Fruit fly (Drosophila melanogaster) whole organism, embryonic: Measurements from ENCODE around the gene CG17450.

Experiments used
- Ada2b ChIP-seq: fragments of 200-800 bp; sonication (Bioruptor generic); IDR thresholded peaks from 2 replicates; pipeline ENCODE4 v1.3.6; 2022; ENCODE audit warnings: missing biosample characterization, missing genetic modification characterization
- CG10654 ChIP-seq: fragments of 200-800 bp; sonication (Bioruptor generic); optimal IDR thresholded peaks from 2 replicates; lab custom pipeline; 2016; ENCODE audit warnings: missing biosample characterization, missing genetic modification characterization
- CG11560 ChIP-seq: fragments of 200-800 bp; sonication (Bioruptor generic); IDR thresholded peaks from 3 replicates; pipeline ENCODE4 v1.3.6; 2022; ENCODE audit warnings: missing biosample characterization, missing genetic modification characterization
- CG11696 ChIP-seq: fragments of 200-800 bp; sonication (Bioruptor generic); IDR thresholded peaks from 2 replicates; pipeline ENCODE4 v1.3.6; 2022; ENCODE audit warnings: missing biosample characterization, missing genetic modification characterization
- CG12659 ChIP-seq: fragments of 200-800 bp; sonication (Bioruptor generic); optimal IDR thresholded peaks from 3 replicates; lab custom pipeline; 2017; ENCODE audit warnings: mild to moderate bottlenecking, missing biosample characterization, missing genetic modification reagents, missing genetic modification characterization
- CG13775 ChIP-seq: fragments of 200-800 bp; sonication (Bioruptor generic); optimal IDR thresholded peaks from 3 replicates; lab custom pipeline; 2017; ENCODE audit warnings: missing biosample characterization, mild to moderate bottlenecking, missing genetic modification characterization
- CG13894 ChIP-seq: fragments of 200-800 bp; sonication (Bioruptor generic); optimal IDR thresholded peaks from 3 replicates; lab custom pipeline; 2018; ENCODE audit warnings: missing biosample characterization, mild to moderate bottlenecking, missing genetic modification characterization, moderate library complexity
- CG14441 ChIP-seq: fragments of 200-800 bp; sonication (Bioruptor generic); IDR thresholded peaks from 2 replicates; pipeline ENCODE4 v1.3.6; 2022; ENCODE audit warnings: missing biosample characterization, missing genetic modification characterization
- CG14710 ChIP-seq: fragments of 200-800 bp; sonication (Bioruptor generic); optimal IDR thresholded peaks from 3 replicates; lab custom pipeline; 2019; ENCODE audit warnings: missing biosample characterization, mild to moderate bottlenecking, missing genetic modification characterization, moderate library complexity
- CG14860 ChIP-seq: fragments of 200-800 bp; sonication (Bioruptor generic); IDR thresholded peaks from 3 replicates; pipeline ENCODE4 v1.3.6; 2022; ENCODE audit warnings: missing biosample characterization, missing genetic modification characterization; ENCODE audit not compliant: partially characterized antibody
- CG1529 ChIP-seq: fragments of 200-800 bp; sonication (Bioruptor generic); optimal IDR thresholded peaks from 3 replicates; lab custom pipeline; 2018; ENCODE audit warnings: missing biosample characterization, missing genetic modification characterization
- CG17186 ChIP-seq: fragments of 200-800 bp; sonication (Bioruptor generic); optimal IDR thresholded peaks from 3 replicates; lab custom pipeline; 2017; ENCODE audit warnings: missing biosample characterization, missing genetic modification reagents, missing genetic modification characterization
- CG2202 ChIP-seq: fragments of 200-800 bp; sonication (Bioruptor generic); optimal IDR thresholded peaks from 2 replicates; lab custom pipeline; 2018; ENCODE audit warnings: missing biosample characterization, mild to moderate bottlenecking, missing genetic modification characterization
- CG2712 ChIP-seq: fragments of 200-800 bp; optimal IDR thresholded peaks from 3 replicates; lab custom pipeline; 2019; ENCODE audit warnings: missing biosample characterization, mild to moderate bottlenecking, missing genetic modification characterization, moderate library complexity
- CG30431 ChIP-seq: fragments of 200-800 bp; sonication (Bioruptor generic); optimal IDR thresholded peaks from 2 replicates; lab custom pipeline; 2017; ENCODE audit warnings: missing biosample characterization, missing genetic modification characterization
- CG31224 ChIP-seq: fragments of 200-800 bp; sonication (Bioruptor generic); IDR thresholded peaks from 2 replicates; pipeline ENCODE4 v1.3.6; 2022; ENCODE audit warnings: missing biosample characterization, missing genetic modification characterization
- CG3407 ChIP-seq: fragments of 200-800 bp; sonication (Bioruptor generic); optimal IDR thresholded peaks from 2 replicates; lab custom pipeline; 2018; ENCODE audit warnings: missing biosample characterization, mild to moderate bottlenecking, missing genetic modification characterization
- CG3847 ChIP-seq: fragments of 200-800 bp; sonication (Bioruptor generic); IDR thresholded peaks from 2 replicates; pipeline ENCODE4 v1.3.6; 2022; ENCODE audit warnings: missing biosample characterization, missing genetic modification characterization
- CG8089 ChIP-seq: fragments of 200-800 bp; sonication (Bioruptor generic); optimal IDR thresholded peaks from 3 replicates; lab custom pipeline; 2016; ENCODE audit warnings: missing biosample characterization, missing genetic modification characterization
- CG9609 ChIP-seq: fragments of 200-800 bp; sonication (Bioruptor generic); optimal IDR thresholded peaks from 3 replicates; lab custom pipeline; 2016; ENCODE audit warnings: missing biosample characterization, missing genetic modification characterization
- Chrac-16 ChIP-seq: fragments of 200-800 bp; sonication (Bioruptor generic); optimal IDR thresholded peaks from 3 replicates; lab custom pipeline; 2016; ENCODE audit warnings: missing biosample characterization, missing genetic modification characterization
- Dad ChIP-seq: fragments of 200-800 bp; sonication (Bioruptor generic); optimal IDR thresholded peaks from 3 replicates; lab custom pipeline; 2016; ENCODE audit warnings: missing biosample characterization, missing genetic modification characterization
- Ets65A ChIP-seq: fragments of 200-800 bp; sonication (Bioruptor generic); peaks from one replicate; lab custom pipeline; 2016; ENCODE audit warnings: missing biosample characterization, missing genetic modification characterization
- Ets97D ChIP-seq: fragments of 200-800 bp; sonication (Bioruptor generic); optimal IDR thresholded peaks from 3 replicates; lab custom pipeline; 2016; ENCODE audit warnings: missing biosample characterization, missing genetic modification characterization
- HmgD ChIP-seq: fragments of 200-800 bp; sonication (Bioruptor generic); optimal IDR thresholded peaks from 3 replicates; lab custom pipeline; 2016; ENCODE audit warnings: missing biosample characterization, missing genetic modification characterization
- Hr51 ChIP-seq, 2 experiments: fragments of 200-800 bp; sonication (Bioruptor generic); optimal IDR thresholded peaks; 2 replicates in 1 of 2; 3 replicates in 1 of 2; lab custom pipeline; 2016 to 2018; ENCODE audit warnings: missing biosample characterization in 2 of 2, missing genetic modification characterization in 2 of 2, mild to moderate bottlenecking in 1 of 2, moderate library complexity in 1 of 2
- Med ChIP-seq: fragments of 200-800 bp; sonication (Bioruptor generic); peaks from one replicate; lab custom pipeline; 2016; ENCODE audit warnings: missing biosample characterization, missing genetic modification characterization, mild to moderate bottlenecking, inconsistent platforms, moderate library complexity
- NC2β ChIP-seq: fragments of 200-800 bp; sonication (Bioruptor generic); optimal IDR thresholded peaks from 2 replicates; lab custom pipeline; 2016; ENCODE audit warnings: missing biosample characterization, missing genetic modification characterization
- Ptx1 ChIP-seq: fragments of 200-800 bp; sonication (Bioruptor generic); IDR thresholded peaks from 2 replicates; pipeline ENCODE4 v1.3.6; 2022; ENCODE audit warnings: missing biosample characterization, missing genetic modification characterization
- TFAM ChIP-seq: fragments of 200-800 bp; sonication (Bioruptor generic); optimal IDR thresholded peaks from 2 replicates; lab custom pipeline; 2017; ENCODE audit warnings: missing biosample characterization, missing genetic modification characterization, inconsistent platforms
- Usf ChIP-seq: fragments of 200-800 bp; sonication (Bioruptor generic); optimal IDR thresholded peaks from 2 replicates; lab custom pipeline; 2017; ENCODE audit warnings: missing genotype, missing biosample characterization, missing genetic modification characterization
- Vsx1 ChIP-seq: fragments of 200-800 bp; sonication (Bioruptor generic); optimal IDR thresholded peaks from 2 replicates; lab custom pipeline; 2017; ENCODE audit warnings: missing biosample characterization, mild to moderate bottlenecking, missing genetic modification characterization, missing genetic modification reagents
- Xrp1 ChIP-seq: fragments of 200-800 bp; sonication (Bioruptor generic); IDR thresholded peaks from 2 replicates; pipeline ENCODE4 v1.3.6; 2022; ENCODE audit warnings: missing biosample characterization, missing genetic modification characterization
- abd-A ChIP-seq: fragments of 200-800 bp; sonication (Bioruptor generic); optimal IDR thresholded peaks from 3 replicates; lab custom pipeline; 2019; ENCODE audit warnings: missing biosample characterization, mild to moderate bottlenecking, missing genetic modification characterization, moderate library complexity
- bbx ChIP-seq: fragments of 200-800 bp; sonication (Bioruptor generic); IDR thresholded peaks from 2 replicates; pipeline ENCODE4 v1.3.6; 2022; ENCODE audit warnings: missing biosample characterization, missing genetic modification characterization; ENCODE audit not compliant: partially characterized antibody
- caup ChIP-seq: fragments of 200-800 bp; sonication (Bioruptor generic); optimal IDR thresholded peaks from 3 replicates; lab custom pipeline; 2017; ENCODE audit warnings: missing biosample characterization, mild to moderate bottlenecking, missing genetic modification characterization, moderate library complexity; ENCODE audit not compliant: severe bottlenecking
- ci ChIP-seq: fragments of 200-800 bp; sonication (Bioruptor generic); IDR thresholded peaks from 3 replicates; pipeline ENCODE4 v1.3.6; 2022; ENCODE audit warnings: missing biosample characterization, missing genetic modification characterization
- cwo ChIP-seq: fragments of 200-800 bp; sonication (Bioruptor generic); optimal IDR thresholded peaks from 3 replicates; lab custom pipeline; 2017; ENCODE audit warnings: missing biosample characterization, missing genetic modification characterization, mild to moderate bottlenecking, moderate library complexity, missing genetic modification reagents
- dati ChIP-seq: fragments of 200-800 bp; sonication (Bioruptor generic); IDR thresholded peaks from 2 replicates; pipeline ENCODE4 v1.3.6; 2022; ENCODE audit warnings: missing biosample characterization, missing genetic modification characterization
- ems ChIP-seq: fragments of 200-800 bp; sonication (Bioruptor generic); optimal IDR thresholded peaks from 3 replicates; lab custom pipeline; 2016; ENCODE audit warnings: missing biosample characterization, missing genetic modification characterization
- eyg ChIP-seq: fragments of 200-800 bp; sonication (Bioruptor generic); optimal IDR thresholded peaks from 3 replicates; lab custom pipeline; 2016; ENCODE audit warnings: missing biosample characterization, missing genetic modification characterization
- grau ChIP-seq: fragments of 200-800 bp; optimal IDR thresholded peaks from 3 replicates; lab custom pipeline; 2019; ENCODE audit warnings: missing biosample characterization, mild to moderate bottlenecking, missing genetic modification characterization, moderate library complexity
- h ChIP-seq: fragments of >200 bp; optimal IDR thresholded peaks from 2 replicates; lab custom pipeline; 2017
- ind ChIP-seq: fragments of 200-800 bp; sonication (Bioruptor generic); optimal IDR thresholded peaks from 3 replicates; lab custom pipeline; 2016; ENCODE audit warnings: missing biosample characterization, missing genetic modification characterization
- kay ChIP-seq: fragments of 200-800 bp; sonication (Bioruptor generic); optimal IDR thresholded peaks from 2 replicates; lab custom pipeline; 2016; ENCODE audit warnings: missing biosample characterization, missing genetic modification characterization
- luna ChIP-seq: fragments of 200-800 bp; sonication (Bioruptor generic); optimal IDR thresholded peaks from 2 replicates; lab custom pipeline; 2016; ENCODE audit warnings: missing biosample characterization, missing genetic modification characterization
- mirr ChIP-seq: fragments of 200-800 bp; sonication (Bioruptor generic); optimal IDR thresholded peaks from 3 replicates; lab custom pipeline; 2018; ENCODE audit warnings: missing biosample characterization, mild to moderate bottlenecking, missing genetic modification characterization
- pum ChIP-seq: fragments of 200-800 bp; sonication (Bioruptor generic); optimal IDR thresholded peaks from 2 replicates; lab custom pipeline; 2016; ENCODE audit warnings: missing biosample characterization, missing genetic modification characterization
- run ChIP-seq: fragments of 200-800 bp; sonication (Bioruptor generic); optimal IDR thresholded peaks from 3 replicates; lab custom pipeline; 2018; ENCODE audit warnings: missing biosample characterization, mild to moderate bottlenecking, missing genetic modification characterization
- slbo ChIP-seq: fragments of 200-800 bp; sonication (Bioruptor generic); IDR thresholded peaks from 2 replicates; pipeline ENCODE4 v1.3.6; 2022; ENCODE audit warnings: missing biosample characterization, missing genetic modification characterization
- ttk ChIP-seq: fragments of 200-800 bp; sonication (Bioruptor generic); IDR thresholded peaks from 2 replicates; pipeline ENCODE4 v2.1.2; 2022; ENCODE audit warnings: missing biosample characterization, missing genetic modification characterization
- wdn ChIP-seq: fragments of 200-800 bp; sonication (Bioruptor generic); IDR thresholded peaks from 2 replicates; pipeline ENCODE4 v1.3.6; 2022; ENCODE audit warnings: missing biosample characterization, missing genetic modification characterization

The CG17450 gene

DNA sequence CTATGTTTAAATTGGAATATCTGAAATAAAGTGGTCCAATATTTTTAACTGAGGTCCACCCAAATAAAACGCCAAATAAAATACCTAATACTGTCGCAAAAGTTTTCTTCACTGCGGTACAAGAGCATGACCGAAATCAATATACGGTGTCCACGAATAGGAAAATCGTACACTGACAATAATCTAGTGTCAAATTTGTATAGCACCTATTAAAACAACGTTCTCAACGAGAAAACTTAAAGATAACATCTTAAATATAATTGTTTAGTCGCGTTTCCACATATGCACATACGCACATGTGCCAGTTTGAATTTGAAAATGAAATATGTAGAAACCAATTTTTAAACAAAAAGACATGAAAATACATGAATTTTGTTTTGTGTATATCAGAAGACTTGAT is 22.7 kb upstream of the CG17450 start (continued):
- TF ChIP-seq caup (GFP tag; lab: Kevin White, UChicago) (peak; percentile 47), ind (GFP tag; lab: Kevin White, UChicago) (peak; percentile 62), CG13894 (tag; lab: Kevin White, UChicago) (peak; percentile 1), CG12659 (GFP tag; lab: Kevin White, UChicago) (peak; percentile 63), Ada2b (GFP tag; lab: Robert Waterston, UW) (no peak; the same call in 1 of the 2 replicates), Chrac-16 (GFP tag; lab: Kevin White, UChicago) (peak; percentile 68), run (tag; lab: Kevin White, UChicago) (no peak), CG8089 (peak; percentile 69), CG2712 (tag; lab: Kevin White, UChicago) (peak; percentile 81), eyg (GFP tag; lab: Kevin White, UChicago) (peak; percentile 37), pum (peak; percentile 49), CG11696 (GFP tag; lab: Robert Waterston, UW) (no peak), HmgD (no peak), CG30431 (GFP tag; lab: Kevin White, UChicago) (peak; percentile 52), Usf (GFP tag; lab: Kevin White, UChicago) (no peak), CG10654 (GFP tag; lab: Kevin White, UChicago) (peak; percentile 59), NC2β (GFP tag; lab: Kevin White, UChicago) (peak; percentile 70), bbx (GFP tag; lab: Robert Waterston, UW) (no peak), CG31224 (GFP tag; lab: Robert Waterston, UW) (0 out of 2 replicates have a peak, but pooled peaks have one; percentile 18), CG13775 (peak; percentile 60), h (lab: Kevin White, UChicago) (no peak), wdn (no peak), CG2202 (tag; lab: Kevin White, UChicago) (peak; percentile 47), slbo (GFP tag; lab: Robert Waterston, UW) (no peak; the same call in 1 of the 2 replicates), CG3407 (GFP tag; lab: Kevin White, UChicago) (peak; percentile 50), CG1529 (peak; percentile 64), CG17186 (GFP tag; lab: Kevin White, UChicago) (peak; percentile 44), Ets65A (GFP tag; lab: Kevin White, UChicago) (peak; percentile 95), cwo (GFP tag; lab: Kevin White, UChicago) (peak; percentile 28), CG11560 (no peak), ci (GFP tag; lab: Robert Waterston, UW) (no peak), Med (GFP tag; lab: Kevin White, UChicago) (no peak), Vsx1 (GFP tag; lab: Kevin White, UChicago) (peak; percentile 0), kay (GFP tag; lab: Kevin White, UChicago) (no peak), mirr (GFP tag; lab: Kevin White, UChicago) (no peak), Ets97D (peak; percentile 36), CG3847 (no peak; the same call in 1 of the 2 replicates), grau (tag; lab: Kevin White, UChicago) (peak; percentile 76), CG9609 (GFP tag; lab: Kevin White, UChicago) (peak; percentile 60), Ptx1 (GFP tag; lab: Robert Waterston, UW) (peak; percentile 48), ems (GFP tag; lab: Kevin White, UChicago) (peak; percentile 68), ttk (GFP tag; lab: Robert Waterston, UW) (no peak; the same call in 1 of the 2 replicates), Dad (peak; percentile 37), CG14860 (GFP tag; lab: Robert Waterston, UW) (no peak), Xrp1 (no peak; the same call in 1 of the 2 replicates), abd-A (tag; lab: Kevin White, UChicago) (no peak), CG14710 (tag; lab: Kevin White, UChicago) (peak; percentile 85), luna (GFP tag; lab: Kevin White, UChicago) (no peak), CG14441 (GFP tag; lab: Robert Waterston, UW) (no peak), TFAM (GFP tag; lab: Kevin White, UChicago) (peak; percentile 4), dati (GFP tag; lab: Robert Waterston, UW) (no peak), Hr51 (GFP tag; optimal IDR thresholded peaks at IDR 0.05; lab: Kevin White, UChicago) (peak; percentile 27 to 71)
